Worm (Caenorhabditis elegans) whole organism, L3 larva: ENCODE measurements around the gene Y15E3A.4.

Experiments used
- ama-1 ChIP-seq: fragments of 150-350 bp; optimal IDR thresholded peaks from 2 replicates; lab custom pipeline; 2018
- lsy-12 ChIP-seq: sonication (generic microtip); optimal IDR thresholded peaks from 2 replicates; lab custom pipeline; 2016; ENCODE audit warnings: mild to moderate bottlenecking, missing genetic modification characterization, missing compliant biosample characterization
- nhr-11 ChIP-seq: fragments of 150-350 bp; optimal IDR thresholded peaks from 2 replicates; lab custom pipeline; 2014; ENCODE audit warnings: missing biosample characterization, missing genetic modification characterization
- nhr-237 ChIP-seq: fragments of 150-350 bp; optimal IDR thresholded peaks from 2 replicates; lab custom pipeline; 2014; ENCODE audit warnings: missing biosample characterization, missing genetic modification characterization
- skn-1 ChIP-seq: fragments of 150-350 bp; optimal IDR thresholded peaks from 2 replicates; lab custom pipeline; 2014; ENCODE audit warnings: missing biosample characterization, missing genetic modification characterization

ce11 chrX:15365767-15366177, 35.0 kb downstream of the Y15E3A.4 start, which contains the start of gene C33A11.2:
- no peak for TF ChIP-seq skn-1
- no peak for TF ChIP-seq lsy-12 (tag; lab: Kevin White, UChicago)
- no peak for TF ChIP-seq nhr-237 (tag; lab: Kevin White, UChicago)
- peak; percentile 5 for TF ChIP-seq ama-1
- no peak for TF ChIP-seq nhr-11 (tag; lab: Kevin White, UChicago)
